Fruit fly (Drosophila melanogaster): ENCODE results near the gene CTCF.
A peak's percentile ranks its signal among the peaks of the same experiment; 100 is the strongest.

CTCF gene

DNA sequence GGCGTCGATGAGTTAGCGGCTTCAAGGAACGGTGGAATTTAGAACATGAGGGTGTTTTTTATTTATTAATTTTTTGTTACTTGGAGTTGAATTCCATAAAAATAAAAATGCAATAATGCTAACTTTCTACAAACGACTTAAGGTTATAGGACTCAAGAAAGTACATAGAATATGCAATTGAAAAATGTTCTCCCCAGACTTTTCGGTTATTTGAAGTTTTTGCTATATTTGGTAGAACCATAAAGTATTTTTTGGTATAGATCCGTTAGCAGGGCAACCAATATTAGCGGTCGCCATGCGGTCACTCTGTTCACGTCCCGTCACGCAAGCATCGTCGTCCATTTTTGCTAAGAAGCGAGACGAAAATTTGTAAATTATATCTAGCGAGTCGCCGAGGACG is 13.0 kb upstream of the CTCF start, which contains the start of gene akirin (continued):
- TF ChIP-seq CG15514 (GFP tag; optimal IDR thresholded peaks at IDR 0.05) (peak; percentile 4), lbe (GFP tag; optimal IDR thresholded peaks at IDR 0.05) (no peak), CG10431 (GFP tag; optimal IDR thresholded peaks at IDR 0.05) (no peak), lmd (GFP tag; IDR thresholded peaks at IDR 0.05) (no peak), Fer1 (GFP tag; optimal IDR thresholded peaks at IDR 0.05) (no peak), CG1792 (GFP tag; optimal IDR thresholded peaks at IDR 0.05) (no peak), CG30020 (tag; optimal IDR thresholded peaks at IDR 0.05) (peak; percentile 30), mam (GFP tag; optimal IDR thresholded peaks at IDR 0.05) (no peak), pzg (GFP tag; optimal IDR thresholded peaks at IDR 0.05) (peak; percentile 38), Med (GFP tag) (peak; percentile 42), gfzf (GFP tag; optimal IDR thresholded peaks at IDR 0.05) (peak; percentile 70)

dm6 chr3L:7368934-7369333 is 12.4 kb upstream of the CTCF start, which contains the start of gene Sh3beta:
Gene Sh3beta, minus strand, starts transcription at chr3L:7369260.
- TF ChIP-seq CG9817 (tag; optimal IDR thresholded peaks at IDR 0.05) (no peak), CG4404 (GFP tag; IDR thresholded peaks at IDR 0.05) (no peak), pzg (GFP tag; optimal IDR thresholded peaks at IDR 0.05) (peak; percentile 2), toy (GFP tag; IDR thresholded peaks at IDR 0.05) (no peak), Awh (GFP tag; IDR thresholded peaks at IDR 0.05) (no peak), CG4617 (GFP tag; optimal IDR thresholded peaks at IDR 0.05; ENCODE audit: borderline replicate concordance) (peak; percentile 39), CG3065 (GFP tag; optimal IDR thresholded peaks at IDR 0.05) (peak; percentile 71), CG1024 (GFP tag; IDR thresholded peaks at IDR 0.05) (no peak), CG12769 (tag; optimal IDR thresholded peaks at IDR 0.05) (no peak), Med (GFP tag) (peak; percentile 76), croc (GFP tag; conservative IDR thresholded peaks at IDR 0.05) (no peak), cad (GFP tag; optimal IDR thresholded peaks at IDR 0.05) (peak; percentile 6), Meics (GFP tag; optimal IDR thresholded peaks at IDR 0.05) (peak; percentile 38), MESR4 (GFP tag; optimal IDR thresholded peaks at IDR 0.05) (peak; percentile 51), CG4707 (GFP tag; optimal IDR thresholded peaks at IDR 0.05) (no peak), lilli (GFP tag; optimal IDR thresholded peaks at IDR 0.05) (no peak), CG11085 (GFP tag; IDR thresholded peaks at IDR 0.05) (no peak), CG10321 (GFP tag; IDR thresholded peaks at IDR 0.05) (peak; percentile 16; the same call in 1 of the 2 replicates), CG34422 (GFP tag; IDR thresholded peaks at IDR 0.05) (0 out of 3 replicates have a peak, but pooled peaks have one; percentile 21)

dm6 chr3L:7367798-7368678 is 11.5 kb upstream of the CTCF start:
- TF ChIP-seq NfI (GFP tag; optimal IDR thresholded peaks at IDR 0.05) (peak; percentile 21), CG6654 (GFP tag; optimal IDR thresholded peaks at IDR 0.05) (no peak), CG12659 (GFP tag; optimal IDR thresholded peaks at IDR 0.05) (peak; percentile 2), crc (GFP tag; optimal IDR thresholded peaks at IDR 0.05) (no peak), gce (GFP tag; IDR thresholded peaks at IDR 0.05) (no peak), vvl (GFP tag; IDR thresholded peaks at IDR 0.05) (peak; percentile 49), Sin3A (optimal IDR thresholded peaks at IDR 0.05) (no peak), ewg (GFP tag; optimal IDR thresholded peaks at IDR 0.05) (no peak), CG7928 (GFP tag; optimal IDR thresholded peaks at IDR 0.05) (no peak), CG14050 (GFP tag; IDR thresholded peaks at IDR 0.05) (peak; percentile 53; the same call in 2 of the 3 replicates), CG10654 (GFP tag; optimal IDR thresholded peaks at IDR 0.05) (no peak), dmrt99B (tag; optimal IDR thresholded peaks at IDR 0.05) (peak; percentile 27), CG14667 (GFP tag; IDR thresholded peaks at IDR 0.05) (no peak), CG4424 (GFP tag; optimal IDR thresholded peaks at IDR 0.05) (peak; percentile 46), CG15479 (GFP tag; optimal IDR thresholded peaks at IDR 0.05) (peak; percentile 6), CG15514 (GFP tag; optimal IDR thresholded peaks at IDR 0.05) (peak; percentile 34), fd64A (GFP tag; optimal IDR thresholded peaks at IDR 0.05) (no peak), br (optimal IDR thresholded peaks at IDR 0.05) (no peak), Bteb2 (GFP tag; optimal IDR thresholded peaks at IDR 0.05) (no peak), phol (tag; optimal IDR thresholded peaks at IDR 0.05) (peak; percentile 40), CG11504 (tag; optimal IDR thresholded peaks at IDR 0.05) (peak; percentile 56)
